Worm (Caenorhabditis elegans) whole organism, L1 larva: ENCODE measurements around the gene atat-2.

ENCODE experiments used
- C16A3.4 ChIP-seq: fragments of 150-350 bp; optimal IDR thresholded peaks from 2 replicates; lab custom pipeline; 2014; ENCODE audit warnings: missing biosample characterization, missing genetic modification characterization
- F16B12.6 ChIP-seq: fragments of 150-350 bp; optimal IDR thresholded peaks from 2 replicates; lab custom pipeline; 2014; ENCODE audit warnings: missing biosample characterization, missing genetic modification characterization
- Y116A8C.19 ChIP-seq: sonication (generic microtip); optimal IDR thresholded peaks from 2 replicates; lab custom pipeline; 2016; ENCODE audit warnings: missing compliant biosample characterization, missing genetic modification characterization, borderline replicate concordance
- aha-1 ChIP-seq: fragments of 150-350 bp; optimal IDR thresholded peaks from 2 replicates; lab custom pipeline; 2014; ENCODE audit warnings: missing biosample characterization, missing genetic modification characterization
- alr-1 ChIP-seq: fragments of 200-800 bp; sonication (Bioruptor generic); optimal IDR thresholded peaks from 2 replicates; lab custom pipeline; 2018; ENCODE audit warnings: borderline replicate concordance, mild to moderate bottlenecking, missing genetic modification characterization, missing compliant biosample characterization
- ama-1 ChIP-seq: fragments of 150-350 bp; optimal IDR thresholded peaks from 2 replicates; lab custom pipeline; 2014
- blmp-1 ChIP-seq: fragments of 150-350 bp; optimal IDR thresholded peaks from 2 replicates; lab custom pipeline; 2014; ENCODE audit warnings: missing biosample characterization, missing genetic modification characterization
- ceh-82 ChIP-seq, 3 experiments: fragments of 150-350 bp in 1 of 3; sonication (generic microtip) in 2 of 3; optimal IDR thresholded peaks; 2 replicates each; lab custom pipeline; 2014 to 2017; ENCODE audit warnings: missing biosample characterization in 3 of 3, missing genetic modification characterization in 3 of 3
- ceh-88 ChIP-seq: fragments of 200-800 bp; sonication (Bioruptor generic); IDR thresholded peaks from 2 replicates; pipeline ENCODE4 v1.3.6; 2022; ENCODE audit warnings: missing genetic modification characterization, missing compliant biosample characterization
- ceh-90 ChIP-seq: sonication (generic microtip); optimal IDR thresholded peaks from 2 replicates; lab custom pipeline; 2016; ENCODE audit warnings: missing genetic modification characterization, missing compliant biosample characterization
- ces-1 ChIP-seq: fragments of 150-350 bp; optimal IDR thresholded peaks from 2 replicates; lab custom pipeline; 2014; ENCODE audit warnings: missing biosample characterization, missing genetic modification reagents, missing genetic modification characterization
- dpl-1 ChIP-seq, 3 experiments: fragments of 150-350 bp in 2 of 3; sonication (generic microtip) in 1 of 3; optimal IDR thresholded peaks; 2 replicates each; lab custom pipeline; 2014 to 2017; ENCODE audit warnings: missing biosample characterization in 3 of 3, missing genetic modification characterization in 3 of 3, missing genetic modification reagents in 3 of 3
- efl-1 ChIP-seq, 4 experiments: fragments of 150-350 bp; optimal IDR thresholded peaks in 3 of 4; peaks in 1 of 4; 1 replicate in 1 of 4; 2 replicates in 3 of 4; lab custom pipeline; 2014; ENCODE audit warnings: missing biosample characterization in 2 of 4, missing genetic modification characterization in 2 of 4, missing genetic modification reagents in 2 of 4
- efl-3 ChIP-seq: fragments of 200-800 bp; sonication (Bioruptor generic); optimal IDR thresholded peaks from 2 replicates; lab custom pipeline; 2018; ENCODE audit warnings: mild to moderate bottlenecking, missing genetic modification characterization, missing compliant biosample characterization
- egl-13 ChIP-seq: sonication (generic microtip); optimal IDR thresholded peaks from 2 replicates; lab custom pipeline; 2016; ENCODE audit warnings: missing genotype, missing genetic modification reagents, missing genetic modification characterization, missing compliant biosample characterization
- elt-3 ChIP-seq, 6 experiments: fragments of 150-350 bp in 1 of 6; sonication (generic microtip); optimal IDR thresholded peaks; 2 replicates each; lab custom pipeline; 2017 to 2018; ENCODE audit warnings: missing biosample characterization in 6 of 6, missing genetic modification characterization in 6 of 6, inconsistent platforms in 1 of 6
- grh-1 ChIP-seq: fragments of 200-800 bp; sonication (Bioruptor generic); IDR thresholded peaks from 2 replicates; pipeline ENCODE4 v1.3.6; 2022; ENCODE audit warnings: missing genetic modification reagents, missing genetic modification characterization, missing compliant biosample characterization
- hpl-2 ChIP-seq: fragments of 150-350 bp; optimal IDR thresholded peaks from 2 replicates; lab custom pipeline; 2014; ENCODE audit warnings: missing biosample characterization, missing genetic modification reagents, missing genetic modification characterization
- irx-1 ChIP-seq: sonication (generic microtip); optimal IDR thresholded peaks from 2 replicates; lab custom pipeline; 2016; ENCODE audit warnings: missing genetic modification characterization, missing compliant biosample characterization
- lin-13 ChIP-seq: fragments of 150-350 bp; optimal IDR thresholded peaks from 2 replicates; lab custom pipeline; 2014; ENCODE audit warnings: missing biosample characterization, missing genetic modification reagents, missing genetic modification characterization
- lin-14 ChIP-seq: fragments of 200-800 bp; sonication (Bioruptor generic); optimal IDR thresholded peaks from 2 replicates; lab custom pipeline; 2018; ENCODE audit warnings: mild to moderate bottlenecking, missing genetic modification characterization, moderate library complexity, missing compliant biosample characterization
- lin-15B ChIP-seq: fragments of 150-350 bp; sonication (generic microtip); optimal IDR thresholded peaks from 3 replicates; lab custom pipeline; 2014; ENCODE audit warnings: missing biosample characterization, missing genetic modification characterization
- lin-39 ChIP-seq: fragments of 150-350 bp; optimal IDR thresholded peaks from 2 replicates; lab custom pipeline; 2014; ENCODE audit warnings: missing biosample characterization, missing genetic modification reagents, missing genetic modification characterization
- lsy-2 ChIP-seq, 2 experiments: fragments of 150-350 bp; optimal IDR thresholded peaks; 2 replicates each; lab custom pipeline; 2014; ENCODE audit warnings: missing biosample characterization in 2 of 2, missing genetic modification characterization in 2 of 2
- mab-9 ChIP-seq: fragments of 200-800 bp; sonication (Bioruptor generic); IDR thresholded peaks from 2 replicates; pipeline ENCODE4 v1.3.6; 2022; ENCODE audit warnings: missing genetic modification reagents, missing genetic modification characterization, missing compliant biosample characterization
- mef-2 ChIP-seq: fragments of 150-350 bp; optimal IDR thresholded peaks from 2 replicates; lab custom pipeline; 2014; ENCODE audit warnings: missing biosample characterization, missing genetic modification characterization
- mep-1 ChIP-seq: fragments of 150-350 bp; optimal IDR thresholded peaks from 2 replicates; lab custom pipeline; 2014; ENCODE audit warnings: missing biosample characterization, missing genetic modification characterization
- nhr-12 ChIP-seq: sonication (generic microtip); optimal IDR thresholded peaks from 2 replicates; lab custom pipeline; 2017; ENCODE audit warnings: missing biosample characterization, missing genetic modification characterization
- nhr-20 ChIP-seq: sonication (generic microtip); optimal IDR thresholded peaks from 2 replicates; lab custom pipeline; 2016; ENCODE audit warnings: mild to moderate bottlenecking, missing genetic modification characterization, missing compliant biosample characterization
- nhr-28 ChIP-seq: fragments of 150-350 bp; optimal IDR thresholded peaks from 2 replicates; lab custom pipeline; 2014; ENCODE audit warnings: missing biosample characterization, missing genetic modification characterization
- nhr-47 ChIP-seq: sonication (generic microtip); optimal IDR thresholded peaks from 2 replicates; lab custom pipeline; 2016; ENCODE audit warnings: mild to moderate bottlenecking, missing genetic modification characterization, moderate library complexity, missing compliant biosample characterization
- nhr-71 ChIP-seq: sonication (generic microtip); optimal IDR thresholded peaks from 2 replicates; lab custom pipeline; 2016; ENCODE audit warnings: mild to moderate bottlenecking, missing genetic modification characterization, moderate library complexity, missing compliant biosample characterization
- nhr-85 ChIP-seq: sonication (generic microtip); peaks from one replicate; lab custom pipeline; 2016; ENCODE audit warnings: missing genetic modification characterization, inconsistent platforms, missing compliant biosample characterization
- nhr-90 ChIP-seq: sonication (generic microtip); optimal IDR thresholded peaks from 2 replicates; lab custom pipeline; 2016; ENCODE audit warnings: mild to moderate bottlenecking, missing genetic modification characterization, missing compliant biosample characterization; ENCODE audit not compliant: poor library complexity
- pax-3 ChIP-seq: fragments of 200-800 bp; sonication (Bioruptor generic); optimal IDR thresholded peaks from 2 replicates; lab custom pipeline; 2018; ENCODE audit warnings: mild to moderate bottlenecking, missing genetic modification characterization, moderate library complexity, missing compliant biosample characterization
- rnt-1 ChIP-seq: sonication (generic microtip); optimal IDR thresholded peaks from 2 replicates; lab custom pipeline; 2016; ENCODE audit warnings: mild to moderate bottlenecking, missing genetic modification characterization, moderate library complexity, missing compliant biosample characterization
- snpc-4 ChIP-seq: fragments of 150-350 bp; optimal IDR thresholded peaks from 2 replicates; lab custom pipeline; 2014; ENCODE audit warnings: missing biosample characterization, missing genetic modification characterization
- snu-23 ChIP-seq: sonication (generic microtip); optimal IDR thresholded peaks from 2 replicates; lab custom pipeline; 2016; ENCODE audit warnings: missing genetic modification characterization, missing compliant biosample characterization
- sox-4 ChIP-seq: sonication (generic microtip); optimal IDR thresholded peaks from 2 replicates; lab custom pipeline; 2016; ENCODE audit warnings: missing genetic modification characterization, missing compliant biosample characterization
- sup-37 ChIP-seq: fragments of 200-800 bp; sonication (Bioruptor generic); optimal IDR thresholded peaks from 2 replicates; lab custom pipeline; 2018; ENCODE audit warnings: mild to moderate bottlenecking, missing genetic modification characterization, missing compliant biosample characterization
- tbx-2 ChIP-seq: sonication (generic microtip); optimal IDR thresholded peaks from 2 replicates; lab custom pipeline; 2016; ENCODE audit warnings: missing genetic modification characterization, missing compliant biosample characterization
- unc-86 ChIP-seq: sonication (generic microtip); optimal IDR thresholded peaks from 2 replicates; lab custom pipeline; 2016; ENCODE audit warnings: missing genetic modification characterization, missing compliant biosample characterization
- vab-15 ChIP-seq: sonication (generic microtip); optimal IDR thresholded peaks from 2 replicates; lab custom pipeline; 2017; ENCODE audit warnings: missing genotype, mild to moderate bottlenecking, missing genetic modification characterization, missing compliant biosample characterization
- xbp-1 ChIP-seq: sonication (generic microtip); optimal IDR thresholded peaks from 2 replicates; lab custom pipeline; 2016; ENCODE audit warnings: missing genetic modification characterization, missing compliant biosample characterization
- ztf-4 ChIP-seq: fragments of 150-350 bp; optimal IDR thresholded peaks from 2 replicates; lab custom pipeline; 2014; ENCODE audit warnings: missing biosample characterization, missing genetic modification characterization

The atat-2 gene

DNA sequence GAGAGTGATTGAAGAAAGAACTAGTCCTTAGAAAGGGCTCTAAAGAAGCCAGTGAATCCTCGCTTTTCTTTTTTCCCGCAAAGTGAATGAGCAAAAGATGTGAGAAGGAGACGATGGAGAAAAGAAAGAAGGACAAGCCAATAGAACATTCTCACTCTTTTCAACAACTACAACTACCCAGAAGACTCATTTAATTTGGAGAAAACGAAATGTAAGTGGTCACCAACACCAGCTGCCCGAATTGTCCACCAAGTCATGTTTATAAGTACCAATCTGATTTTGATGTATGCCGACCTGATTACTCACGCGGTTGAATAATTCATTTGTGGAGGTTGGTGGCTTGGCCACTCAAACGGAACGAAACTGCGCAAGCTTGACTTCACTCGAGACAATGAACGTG is 46.3 kb upstream of the atat-2 start:
- TF ChIP-seq unc-86 (tag; lab: Kevin White, UChicago) (peak; percentile 39), efl-1 (optimal IDR thresholded peaks at IDR 0.05; lab: Kevin White, UChicago) (no peak), efl-1 (GFP tag; optimal IDR thresholded peaks at IDR 0.05 in 1 of 2; lab: Kevin White, UChicago) (no peak), lin-14 (GFP tag; lab: Kevin White, UChicago) (peak; percentile 41)

DNA sequence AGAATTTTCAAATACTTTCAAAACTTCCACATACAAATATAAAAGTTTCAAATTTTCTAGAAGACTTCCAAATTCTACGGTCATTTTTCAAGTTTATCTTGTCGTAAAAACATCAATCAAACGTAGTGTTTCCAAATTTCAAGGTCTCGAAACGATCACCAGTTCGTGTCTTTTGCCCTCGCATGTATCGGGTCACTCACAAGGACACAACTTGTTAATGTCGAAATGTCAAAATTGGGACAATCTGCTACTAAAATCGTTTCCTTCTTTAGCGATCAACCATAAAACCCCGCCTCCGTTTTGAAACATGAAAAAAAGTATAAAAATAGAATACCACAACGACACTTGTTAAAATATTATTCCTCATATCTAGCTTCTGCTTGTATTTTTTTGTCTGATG is 45.4 kb upstream of the atat-2 start:
- TF ChIP-seq snu-23 (GFP tag; lab: Kevin White, UChicago) = peak; percentile 31
- peak; percentile 7 for TF ChIP-seq ztf-4 (tag; lab: Kevin White, UChicago)
- peak; percentile 68 for TF ChIP-seq lin-14 (GFP tag; lab: Kevin White, UChicago)
- TF ChIP-seq nhr-20 (tag; lab: Kevin White, UChicago) = peak; percentile 46
- peak; percentile 30 for TF ChIP-seq nhr-71
- no peak for TF ChIP-seq egl-13 (tag; lab: Kevin White, UChicago)
- no peak for TF ChIP-seq vab-15
- no peak for TF ChIP-seq tbx-2 (tag; lab: Kevin White, UChicago)
- TF ChIP-seq mep-1 = peak; percentile 66
- peak; percentile 87 for TF ChIP-seq nhr-85 (tag; lab: Kevin White, UChicago)

DNA sequence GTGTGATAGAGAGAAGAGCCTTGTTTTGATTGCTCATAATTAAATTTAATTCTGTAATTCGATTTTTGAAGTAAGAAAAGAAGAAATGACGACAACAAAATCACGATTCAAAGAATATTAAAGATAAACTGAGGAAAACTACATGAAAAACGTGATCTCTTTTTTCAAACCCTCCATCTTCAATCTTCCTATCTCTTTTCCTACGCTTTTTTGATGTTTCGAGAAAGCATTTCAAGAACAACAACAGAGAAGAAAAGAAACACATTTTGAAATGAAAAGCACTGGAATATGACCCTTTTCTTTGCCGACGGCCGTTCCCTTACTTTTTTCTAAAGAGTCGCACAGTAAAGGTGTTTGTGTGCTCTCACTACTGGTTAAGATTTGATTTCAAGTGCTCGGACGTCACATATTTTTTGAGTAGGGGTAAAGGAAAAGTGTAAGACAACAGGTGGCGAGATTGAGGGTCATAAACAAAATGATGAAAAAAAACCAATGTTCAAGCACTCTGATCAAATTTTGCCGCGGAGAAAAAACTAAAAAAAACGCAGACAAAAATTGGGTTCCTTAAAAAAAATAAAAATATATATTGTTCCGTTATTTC is 42.9 kb upstream of the atat-2 start, which contains the start of gene F13D11.3:
F13D11.3 (minus strand) TSS at position 51 of the 601 bp plus-strand sequence.
- TF ChIP-seq nhr-47 (no peak), lin-14 (GFP tag; lab: Kevin White, UChicago) (peak; percentile 39), lsy-2 (tag; optimal IDR thresholded peaks at IDR 0.05; lab: Kevin White, UChicago) (peak in 1 of 2 experiments; percentile 21), mef-2 (tag; lab: Kevin White, UChicago) (no peak), nhr-85 (tag; lab: Kevin White, UChicago) (no peak), nhr-20 (tag; lab: Kevin White, UChicago) (peak; percentile 9), lin-39 (tag; lab: Kevin White, UChicago) (no peak), rnt-1 (tag; lab: Kevin White, UChicago) (peak; percentile 45), ces-1 (GFP tag; lab: Kevin White, UChicago) (no peak), nhr-71 (peak; percentile 44)
- TF ChIP-seq, all 84 proteins: peak for 5

DNA sequence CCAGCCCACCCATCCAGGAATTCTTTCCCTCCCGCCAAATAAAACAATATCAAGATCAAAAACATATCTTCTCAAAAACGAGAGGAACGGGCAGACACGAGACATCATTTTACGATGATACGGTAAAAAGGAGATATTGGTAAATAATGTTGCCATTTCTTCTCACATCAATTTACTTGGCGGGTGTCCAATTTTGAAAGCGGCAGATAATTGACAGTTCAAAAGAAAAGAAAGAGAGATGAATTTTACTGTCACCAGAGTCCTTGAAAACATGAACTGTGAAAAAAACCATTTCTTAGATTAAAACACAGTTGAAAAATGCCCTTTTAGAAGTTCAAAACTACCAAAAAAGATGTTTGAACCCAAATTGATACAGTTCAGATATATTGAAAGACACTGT is 38.2 kb upstream of the atat-2 start:
- TF ChIP-seq snpc-4 (tag; lab: Kevin White, UChicago) (no peak), efl-3 (GFP tag; lab: Kevin White, UChicago) (no peak), sox-4 (tag; lab: Kevin White, UChicago) (no peak), nhr-12 (tag; lab: Kevin White, UChicago) (no peak), C16A3.4 (tag; lab: Kevin White, UChicago) (no peak), mep-1 (peak; percentile 76), sup-37 (GFP tag; lab: Kevin White, UChicago) (no peak), ama-1 (lab: Kevin White, UChicago) (no peak), irx-1 (tag; lab: Kevin White, UChicago) (no peak), ceh-88 (GFP tag; lab: Robert Waterston, UW) (no peak), alr-1 (tag; lab: Kevin White, UChicago) (no peak), hpl-2 (GFP tag; lab: Kevin White, UChicago) (no peak), lin-13 (GFP tag; lab: Kevin White, UChicago) (no peak), nhr-28 (no peak), lin-15B (tag; lab: Kevin White, UChicago) (no peak), mab-9 (GFP tag; lab: Robert Waterston, UW) (no peak), elt-3 (tag; optimal IDR thresholded peaks at IDR 0.05; lab: Kevin White, UChicago) (peak in 2 of 6 experiments; percentile 25 to 50), snu-23 (GFP tag; lab: Kevin White, UChicago) (peak; percentile 31), lin-39 (tag; lab: Kevin White, UChicago) (no peak), rnt-1 (tag; lab: Kevin White, UChicago) (peak; percentile 5), aha-1 (no peak), pax-3 (tag; lab: Kevin White, UChicago) (no peak), Y116A8C.19 (tag; lab: Kevin White, UChicago) (no peak), xbp-1 (tag; lab: Kevin White, UChicago) (no peak), dpl-1 (GFP tag; optimal IDR thresholded peaks at IDR 0.05; lab: Kevin White, UChicago) (no peak), blmp-1 (tag; lab: Kevin White, UChicago) (peak; percentile 66), ceh-90 (tag; lab: Kevin White, UChicago) (no peak), F16B12.6 (tag; lab: Kevin White, UChicago) (no peak), nhr-90 (tag; lab: Kevin White, UChicago) (peak; percentile 20), efl-1 (optimal IDR thresholded peaks at IDR 0.05; lab: Kevin White, UChicago) (no peak), efl-1 (GFP tag; optimal IDR thresholded peaks at IDR 0.05 in 1 of 2; lab: Kevin White, UChicago) (no peak), ztf-4 (tag; lab: Kevin White, UChicago) (no peak), grh-1 (no peak), ceh-82 (tag; optimal IDR thresholded peaks at IDR 0.05; lab: Kevin White, UChicago) (no peak)
